Fruit fly (Drosophila melanogaster) whole organism, prepupa: Measurements from ENCODE around the gene CG42579.

Source experiments
- Blimp-1 ChIP-seq: fragments of 200-800 bp; sonication (Bioruptor generic); optimal IDR thresholded peaks from 3 replicates; lab custom pipeline; 2017; ENCODE audit warnings: missing biosample characterization, missing genetic modification characterization, mild to moderate bottlenecking, moderate library complexity, missing genetic modification reagents
- CG10631 ChIP-seq: fragments of 200-800 bp; sonication (Bioruptor generic); optimal IDR thresholded peaks from 2 replicates; lab custom pipeline; 2016; ENCODE audit warnings: missing biosample characterization, missing genetic modification characterization
- CG10669 ChIP-seq: fragments of 200-800 bp; sonication (Bioruptor generic); optimal IDR thresholded peaks from 3 replicates; lab custom pipeline; 2018; ENCODE audit warnings: missing biosample characterization, mild to moderate bottlenecking, missing genetic modification characterization, moderate library complexity
- CG11294 ChIP-seq: fragments of 200-800 bp; sonication (Bioruptor generic); IDR thresholded peaks from 2 replicates; pipeline ENCODE4 v1.3.6; 2022; ENCODE audit warnings: missing biosample characterization, missing genetic modification characterization
- CG11762 ChIP-seq: fragments of 200-800 bp; sonication (Bioruptor generic); optimal IDR thresholded peaks from 3 replicates; lab custom pipeline; 2016; ENCODE audit warnings: missing biosample characterization, missing genetic modification characterization; ENCODE audit not compliant: insufficient read depth
- CG11902 ChIP-seq: fragments of 200-800 bp; sonication (Bioruptor generic); optimal IDR thresholded peaks from 3 replicates; lab custom pipeline; 2016; ENCODE audit warnings: missing biosample characterization, missing genetic modification characterization
- CG15336 ChIP-seq: fragments of 200-800 bp; sonication (Bioruptor generic); IDR thresholded peaks from 2 replicates; pipeline ENCODE4 v1.3.6; 2022; ENCODE audit warnings: missing biosample characterization, missing genetic modification characterization
- CG3032 ChIP-seq: fragments of 200-800 bp; optimal IDR thresholded peaks from 2 replicates; lab custom pipeline; 2019; ENCODE audit warnings: missing biosample characterization, mild to moderate bottlenecking, missing genetic modification characterization, moderate library complexity
- CG32006 ChIP-seq: fragments of 200-800 bp; sonication (Bioruptor generic); optimal IDR thresholded peaks from 3 replicates; lab custom pipeline; 2017; ENCODE audit warnings: missing biosample characterization, mild to moderate bottlenecking, missing genetic modification characterization
- CG34406 ChIP-seq: fragments of 200-800 bp; sonication (Bioruptor generic); optimal IDR thresholded peaks from 3 replicates; lab custom pipeline; 2016; ENCODE audit warnings: missing biosample characterization, missing genetic modification characterization
- CG4318 ChIP-seq: fragments of 200-800 bp; sonication (Bioruptor generic); optimal IDR thresholded peaks from 3 replicates; lab custom pipeline; 2017; ENCODE audit warnings: missing biosample characterization, mild to moderate bottlenecking, missing genetic modification characterization
- CG6276 ChIP-seq: fragments of 200-800 bp; sonication (Bioruptor generic); optimal IDR thresholded peaks from 2 replicates; lab custom pipeline; 2017; ENCODE audit warnings: missing biosample characterization, mild to moderate bottlenecking, missing genetic modification characterization
- CG6808 ChIP-seq: fragments of 200-800 bp; sonication (Bioruptor generic); optimal IDR thresholded peaks from 3 replicates; lab custom pipeline; 2017; ENCODE audit warnings: missing biosample characterization, missing genetic modification characterization, mild to moderate bottlenecking, moderate library complexity, missing genetic modification reagents
- CG6854 ChIP-seq: fragments of 200-800 bp; sonication (Bioruptor generic); optimal IDR thresholded peaks from 2 replicates; lab custom pipeline; 2017; ENCODE audit warnings: missing biosample characterization, mild to moderate bottlenecking, missing genetic modification characterization
- CG7368 ChIP-seq: fragments of 200-800 bp; sonication (Bioruptor generic); optimal IDR thresholded peaks from 3 replicates; lab custom pipeline; 2016; ENCODE audit warnings: missing biosample characterization, missing genetic modification characterization
- CG8119 ChIP-seq: fragments of 200-800 bp; sonication (Bioruptor generic); IDR thresholded peaks from 3 replicates; pipeline ENCODE4 v1.3.6; 2022; ENCODE audit warnings: missing biosample characterization, missing genetic modification characterization
- CG8319 ChIP-seq: fragments of 200-800 bp; sonication (Bioruptor generic); optimal IDR thresholded peaks from 3 replicates; lab custom pipeline; 2016; ENCODE audit warnings: missing biosample characterization, missing genetic modification characterization
- CG9139 ChIP-seq: fragments of 200-800 bp; sonication (Bioruptor generic); optimal IDR thresholded peaks from 3 replicates; lab custom pipeline; 2017; ENCODE audit warnings: missing biosample characterization, mild to moderate bottlenecking, missing genetic modification characterization
- Eip75B ChIP-seq: fragments of 200-800 bp; sonication (Bioruptor generic); optimal IDR thresholded peaks from 3 replicates; lab custom pipeline; 2016; ENCODE audit warnings: missing biosample characterization, missing genetic modification characterization
- Eip78C ChIP-seq: fragments of 200-800 bp; sonication (Bioruptor generic); peaks from one replicate; lab custom pipeline; 2016; ENCODE audit warnings: missing biosample characterization, missing genetic modification characterization
- Eip93F ChIP-seq: fragments of 200-800 bp; sonication (Bioruptor generic); optimal IDR thresholded peaks from 2 replicates; lab custom pipeline; 2016; ENCODE audit warnings: missing biosample characterization, mild to moderate bottlenecking, missing genetic modification characterization
- Ets21C ChIP-seq: fragments of 200-800 bp; sonication (Bioruptor generic); optimal IDR thresholded peaks from 3 replicates; lab custom pipeline; 2016; ENCODE audit warnings: missing biosample characterization, missing genetic modification characterization
- Ets96B ChIP-seq: fragments of 200-800 bp; optimal IDR thresholded peaks from 2 replicates; lab custom pipeline; 2019; ENCODE audit warnings: missing biosample characterization, mild to moderate bottlenecking, missing genetic modification characterization, moderate library complexity
- Gug ChIP-seq: fragments of 200-800 bp; sonication (Bioruptor generic); IDR thresholded peaks from 2 replicates; pipeline ENCODE4 v1.3.6; 2022; ENCODE audit warnings: missing biosample characterization, missing genetic modification characterization
- Hr4 ChIP-seq: fragments of 200-800 bp; sonication (Bioruptor generic); optimal IDR thresholded peaks from 3 replicates; lab custom pipeline; 2016; ENCODE audit warnings: missing biosample characterization, missing genetic modification characterization
- Met ChIP-seq: fragments of 200-800 bp; sonication (Bioruptor generic); optimal IDR thresholded peaks from 3 replicates; lab custom pipeline; 2016; ENCODE audit warnings: missing biosample characterization, missing genetic modification characterization
- OdsH ChIP-seq: fragments of 200-800 bp; sonication (Bioruptor generic); optimal IDR thresholded peaks from 3 replicates; lab custom pipeline; 2016; ENCODE audit warnings: missing biosample characterization, missing genetic modification characterization
- Smox ChIP-seq: fragments of 200-800 bp; sonication (Bioruptor generic); optimal IDR thresholded peaks from 3 replicates; lab custom pipeline; 2016; ENCODE audit warnings: missing biosample characterization, missing genetic modification characterization
- Sox102F ChIP-seq: fragments of 200-800 bp; sonication (Bioruptor generic); optimal IDR thresholded peaks from 2 replicates; lab custom pipeline; 2016; ENCODE audit warnings: missing biosample characterization, mild to moderate bottlenecking, missing genetic modification characterization
- Sox14 ChIP-seq: fragments of 200-800 bp; sonication (Bioruptor generic); optimal IDR thresholded peaks from 3 replicates; lab custom pipeline; 2016; ENCODE audit warnings: missing biosample characterization, missing genetic modification characterization
- achi ChIP-seq: fragments of 200-800 bp; sonication (Bioruptor generic); optimal IDR thresholded peaks from 3 replicates; lab custom pipeline; 2016; ENCODE audit warnings: missing biosample characterization, missing genetic modification characterization
- acj6 ChIP-seq: fragments of 200-800 bp; sonication (Bioruptor generic); optimal IDR thresholded peaks from 3 replicates; lab custom pipeline; 2016; ENCODE audit warnings: missing biosample characterization, missing genetic modification characterization
- cyc ChIP-seq: fragments of 200-800 bp; sonication (Bioruptor generic); optimal IDR thresholded peaks from 3 replicates; lab custom pipeline; 2016; ENCODE audit warnings: missing biosample characterization, missing genetic modification characterization
- dac ChIP-seq: fragments of 200-800 bp; sonication (Bioruptor generic); optimal IDR thresholded peaks from 2 replicates; lab custom pipeline; 2017; ENCODE audit warnings: missing biosample characterization, mild to moderate bottlenecking, missing genetic modification characterization
- esn ChIP-seq: fragments of 200-800 bp; sonication (Bioruptor generic); optimal IDR thresholded peaks from 2 replicates; lab custom pipeline; 2016; ENCODE audit warnings: missing biosample characterization, mild to moderate bottlenecking, missing genetic modification characterization, moderate library complexity
- fd59A ChIP-seq: fragments of 200-800 bp; sonication (Bioruptor generic); optimal IDR thresholded peaks from 2 replicates; lab custom pipeline; 2017; ENCODE audit warnings: missing biosample characterization, mild to moderate bottlenecking, missing genetic modification characterization, missing genetic modification reagents
- lz ChIP-seq: fragments of 200-800 bp; sonication (Bioruptor generic); optimal IDR thresholded peaks from 3 replicates; lab custom pipeline; 2016; ENCODE audit warnings: missing biosample characterization, missing genetic modification characterization
- net ChIP-seq: fragments of 200-800 bp; sonication (Bioruptor generic); optimal IDR thresholded peaks from 3 replicates; lab custom pipeline; 2016; ENCODE audit warnings: missing biosample characterization, missing genetic modification characterization
- pdm3 ChIP-seq: fragments of 200-800 bp; sonication (Bioruptor generic); optimal IDR thresholded peaks from 3 replicates; lab custom pipeline; 2016; ENCODE audit warnings: missing biosample characterization, missing genetic modification characterization
- spab ChIP-seq: fragments of 200-800 bp; sonication (Bioruptor generic); optimal IDR thresholded peaks from 2 replicates; lab custom pipeline; 2017; ENCODE audit warnings: missing biosample characterization, mild to moderate bottlenecking, missing genetic modification characterization, missing genetic modification reagents
- topi ChIP-seq: fragments of 200-800 bp; sonication (Bioruptor generic); optimal IDR thresholded peaks from 3 replicates; lab custom pipeline; 2016; ENCODE audit warnings: missing biosample characterization, missing genetic modification characterization
- vri ChIP-seq: fragments of 200-800 bp; sonication (Bioruptor generic); optimal IDR thresholded peaks from 3 replicates; lab custom pipeline; 2016; ENCODE audit warnings: missing biosample characterization, mild to moderate bottlenecking, missing genetic modification characterization

Gene CG42579

dm6 chrX:20501040-20501609 lies 26.3 kb upstream of the CG42579 start (continued):
- TF ChIP-seq vri (GFP tag; lab: Kevin White, UChicago) (peak; percentile 94), achi (GFP tag; lab: Kevin White, UChicago) (peak; percentile 95), Ets21C (GFP tag; lab: Kevin White, UChicago) (peak; percentile 93), Smox (peak; percentile 96), CG4318 (GFP tag; lab: Kevin White, UChicago) (peak; percentile 90), pdm3 (GFP tag; lab: Kevin White, UChicago) (peak; percentile 96), dac (peak; percentile 83), CG11902 (GFP tag; lab: Kevin White, UChicago) (peak; percentile 60), topi (GFP tag; lab: Kevin White, UChicago) (peak; percentile 93), CG34406 (GFP tag; lab: Kevin White, UChicago) (peak; percentile 93), Met (GFP tag; lab: Kevin White, UChicago) (peak; percentile 97)

dm6 chrX:20501640-20502039 lies 25.8 kb upstream of the CG42579 start:
- TF ChIP-seq cyc = no peak
- TF ChIP-seq CG11294 = no peak
- TF ChIP-seq spab (GFP tag; lab: Kevin White, UChicago) = no peak
- TF ChIP-seq acj6 = peak; percentile 19
- TF ChIP-seq CG6808 (GFP tag; lab: Kevin White, UChicago) = peak; percentile 7
- TF ChIP-seq CG8319 = no peak
- TF ChIP-seq esn = no peak
- TF ChIP-seq CG32006 = peak; percentile 15
- TF ChIP-seq CG10631 (GFP tag; lab: Kevin White, UChicago) = peak; percentile 12
- peak; percentile 23 for TF ChIP-seq OdsH
- TF ChIP-seq achi (GFP tag; lab: Kevin White, UChicago) = no peak
- peak; percentile 7 for TF ChIP-seq CG10669 (GFP tag; lab: Kevin White, UChicago)
- TF ChIP-seq Eip78C = peak; percentile 55
- peak; percentile 6 for TF ChIP-seq CG3032 (tag; lab: Kevin White, UChicago)
- no peak for TF ChIP-seq Eip75B (GFP tag; lab: Kevin White, UChicago)
- no peak for TF ChIP-seq net (GFP tag; lab: Kevin White, UChicago)
- TF ChIP-seq CG11762 (GFP tag; lab: Kevin White, UChicago) = peak; percentile 10

- TF ChIP-seq Eip93F (GFP tag; lab: Kevin White, UChicago) = no peak
- no peak for TF ChIP-seq cyc
- no peak for TF ChIP-seq Gug (GFP tag; lab: Robert Waterston, UW)
- no peak for TF ChIP-seq CG34406 (GFP tag; lab: Kevin White, UChicago)
- no peak for TF ChIP-seq CG11762 (GFP tag; lab: Kevin White, UChicago)
- TF ChIP-seq CG4318 (GFP tag; lab: Kevin White, UChicago) = no peak
- TF ChIP-seq Smox = no peak
- no peak for TF ChIP-seq CG6276 (GFP tag; lab: Kevin White, UChicago)
- no peak for TF ChIP-seq Blimp-1 (GFP tag; lab: Kevin White, UChicago)
- no peak for TF ChIP-seq fd59A (GFP tag; lab: Kevin White, UChicago)
- TF ChIP-seq, all 60 proteins: peak for 0
Measured at dm6 chrX:20502252-20502651, 25.2 kb upstream of the CG42579 start.

- TF ChIP-seq Sox102F (GFP tag; lab: Kevin White, UChicago) (peak; percentile 57), lz (peak; percentile 61), vri (GFP tag; lab: Kevin White, UChicago) (no peak), CG11762 (GFP tag; lab: Kevin White, UChicago) (no peak), Gug (GFP tag; lab: Robert Waterston, UW) (0 out of 2 replicates have a peak, but pooled peaks have one; percentile 17), Eip78C (peak; percentile 82), CG7368 (GFP tag; lab: Kevin White, UChicago) (no peak), Ets21C (GFP tag; lab: Kevin White, UChicago) (peak; percentile 21), CG15336 (peak; percentile 25; the same call in 1 of the 2 replicates), Blimp-1 (GFP tag; lab: Kevin White, UChicago) (peak; percentile 29), topi (GFP tag; lab: Kevin White, UChicago) (peak; percentile 62), CG11294 (no peak), CG6854 (GFP tag; lab: Kevin White, UChicago) (no peak), Ets96B (tag; lab: Kevin White, UChicago) (peak; percentile 62), cyc (peak; percentile 34), CG8319 (no peak), CG34406 (GFP tag; lab: Kevin White, UChicago) (peak; percentile 51), Sox14 (GFP tag; lab: Kevin White, UChicago) (peak; percentile 58), CG8119 (GFP tag; lab: Robert Waterston, UW) (no peak; the same call in 2 of the 3 replicates), CG9139 (peak; percentile 20), esn (peak; percentile 66), CG10631 (GFP tag; lab: Kevin White, UChicago) (peak; percentile 50), Hr4 (GFP tag; lab: Kevin White, UChicago) (peak; percentile 56)
Measured at dm6 chrX:20502776-20503503, 24.5 kb upstream of the CG42579 start.
